Fruit fly (Drosophila melanogaster) whole organism, prepupa: Measurements from ENCODE around the gene ine.

Experiments
- Blimp-1 ChIP-seq: fragments of 200-800 bp; sonication (Bioruptor generic); optimal IDR thresholded peaks from 3 replicates; lab custom pipeline; 2017; ENCODE audit warnings: missing biosample characterization, missing genetic modification characterization, mild to moderate bottlenecking, moderate library complexity, missing genetic modification reagents
- CG10669 ChIP-seq: fragments of 200-800 bp; sonication (Bioruptor generic); optimal IDR thresholded peaks from 3 replicates; lab custom pipeline; 2018; ENCODE audit warnings: missing biosample characterization, mild to moderate bottlenecking, missing genetic modification characterization, moderate library complexity
- CG11762 ChIP-seq: fragments of 200-800 bp; sonication (Bioruptor generic); optimal IDR thresholded peaks from 3 replicates; lab custom pipeline; 2016; ENCODE audit warnings: missing biosample characterization, missing genetic modification characterization; ENCODE audit not compliant: insufficient read depth
- CG11902 ChIP-seq: fragments of 200-800 bp; sonication (Bioruptor generic); optimal IDR thresholded peaks from 3 replicates; lab custom pipeline; 2016; ENCODE audit warnings: missing biosample characterization, missing genetic modification characterization
- CG15336 ChIP-seq: fragments of 200-800 bp; sonication (Bioruptor generic); IDR thresholded peaks from 2 replicates; pipeline ENCODE4 v1.3.6; 2022; ENCODE audit warnings: missing biosample characterization, missing genetic modification characterization
- CG1621 ChIP-seq: fragments of 200-800 bp; sonication (Bioruptor generic); optimal IDR thresholded peaks from 3 replicates; lab custom pipeline; 2018; ENCODE audit warnings: missing biosample characterization, mild to moderate bottlenecking, missing genetic modification characterization
- CG3032 ChIP-seq: fragments of 200-800 bp; optimal IDR thresholded peaks from 2 replicates; lab custom pipeline; 2019; ENCODE audit warnings: missing biosample characterization, mild to moderate bottlenecking, missing genetic modification characterization, moderate library complexity
- CG31627 ChIP-seq: fragments of 200-800 bp; sonication (Bioruptor generic); optimal IDR thresholded peaks from 3 replicates; lab custom pipeline; 2016; ENCODE audit warnings: missing biosample characterization, missing genetic modification characterization
- CG34406 ChIP-seq: fragments of 200-800 bp; sonication (Bioruptor generic); optimal IDR thresholded peaks from 3 replicates; lab custom pipeline; 2016; ENCODE audit warnings: missing biosample characterization, missing genetic modification characterization
- CG4318 ChIP-seq: fragments of 200-800 bp; sonication (Bioruptor generic); optimal IDR thresholded peaks from 3 replicates; lab custom pipeline; 2017; ENCODE audit warnings: missing biosample characterization, mild to moderate bottlenecking, missing genetic modification characterization
- CG6808 ChIP-seq: fragments of 200-800 bp; sonication (Bioruptor generic); optimal IDR thresholded peaks from 3 replicates; lab custom pipeline; 2017; ENCODE audit warnings: missing biosample characterization, missing genetic modification characterization, mild to moderate bottlenecking, moderate library complexity, missing genetic modification reagents
- CG8119 ChIP-seq: fragments of 200-800 bp; sonication (Bioruptor generic); IDR thresholded peaks from 3 replicates; pipeline ENCODE4 v1.3.6; 2022; ENCODE audit warnings: missing biosample characterization, missing genetic modification characterization
- CG8319 ChIP-seq: fragments of 200-800 bp; sonication (Bioruptor generic); optimal IDR thresholded peaks from 3 replicates; lab custom pipeline; 2016; ENCODE audit warnings: missing biosample characterization, missing genetic modification characterization
- Eip75B ChIP-seq: fragments of 200-800 bp; sonication (Bioruptor generic); optimal IDR thresholded peaks from 3 replicates; lab custom pipeline; 2016; ENCODE audit warnings: missing biosample characterization, missing genetic modification characterization
- Eip78C ChIP-seq: fragments of 200-800 bp; sonication (Bioruptor generic); peaks from one replicate; lab custom pipeline; 2016; ENCODE audit warnings: missing biosample characterization, missing genetic modification characterization
- Eip93F ChIP-seq: fragments of 200-800 bp; sonication (Bioruptor generic); optimal IDR thresholded peaks from 2 replicates; lab custom pipeline; 2016; ENCODE audit warnings: missing biosample characterization, mild to moderate bottlenecking, missing genetic modification characterization
- Ets96B ChIP-seq: fragments of 200-800 bp; optimal IDR thresholded peaks from 2 replicates; lab custom pipeline; 2019; ENCODE audit warnings: missing biosample characterization, mild to moderate bottlenecking, missing genetic modification characterization, moderate library complexity
- Hr38 ChIP-seq: sonication (Bioruptor generic); optimal IDR thresholded peaks from 2 replicates; lab custom pipeline; 2016; ENCODE audit warnings: missing biosample characterization, missing genetic modification characterization
- Hr39 ChIP-seq: fragments of 200-800 bp; sonication (Bioruptor generic); optimal IDR thresholded peaks from 2 replicates; lab custom pipeline; 2016; ENCODE audit warnings: missing biosample characterization, missing genetic modification characterization
- Lpt ChIP-seq: fragments of 200-800 bp; sonication (Bioruptor generic); optimal IDR thresholded peaks from 3 replicates; lab custom pipeline; 2016; ENCODE audit warnings: missing biosample characterization, missing genetic modification characterization
- Met ChIP-seq: fragments of 200-800 bp; sonication (Bioruptor generic); optimal IDR thresholded peaks from 3 replicates; lab custom pipeline; 2016; ENCODE audit warnings: missing biosample characterization, missing genetic modification characterization
- OdsH ChIP-seq: fragments of 200-800 bp; sonication (Bioruptor generic); optimal IDR thresholded peaks from 3 replicates; lab custom pipeline; 2016; ENCODE audit warnings: missing biosample characterization, missing genetic modification characterization
- Smox ChIP-seq: fragments of 200-800 bp; sonication (Bioruptor generic); optimal IDR thresholded peaks from 3 replicates; lab custom pipeline; 2016; ENCODE audit warnings: missing biosample characterization, missing genetic modification characterization
- Sox102F ChIP-seq: fragments of 200-800 bp; sonication (Bioruptor generic); optimal IDR thresholded peaks from 2 replicates; lab custom pipeline; 2016; ENCODE audit warnings: missing biosample characterization, mild to moderate bottlenecking, missing genetic modification characterization
- Sox14 ChIP-seq: fragments of 200-800 bp; sonication (Bioruptor generic); optimal IDR thresholded peaks from 3 replicates; lab custom pipeline; 2016; ENCODE audit warnings: missing biosample characterization, missing genetic modification characterization
- Sox15 ChIP-seq: fragments of 200-800 bp; sonication (Bioruptor generic); optimal IDR thresholded peaks from 3 replicates; lab custom pipeline; 2016; ENCODE audit warnings: missing biosample characterization, missing genetic modification characterization
- achi ChIP-seq: fragments of 200-800 bp; sonication (Bioruptor generic); optimal IDR thresholded peaks from 3 replicates; lab custom pipeline; 2016; ENCODE audit warnings: missing biosample characterization, missing genetic modification characterization
- acj6 ChIP-seq: fragments of 200-800 bp; sonication (Bioruptor generic); optimal IDR thresholded peaks from 3 replicates; lab custom pipeline; 2016; ENCODE audit warnings: missing biosample characterization, missing genetic modification characterization
- cyc ChIP-seq: fragments of 200-800 bp; sonication (Bioruptor generic); optimal IDR thresholded peaks from 3 replicates; lab custom pipeline; 2016; ENCODE audit warnings: missing biosample characterization, missing genetic modification characterization
- dac ChIP-seq: fragments of 200-800 bp; sonication (Bioruptor generic); optimal IDR thresholded peaks from 2 replicates; lab custom pipeline; 2017; ENCODE audit warnings: missing biosample characterization, mild to moderate bottlenecking, missing genetic modification characterization
- eg ChIP-seq: fragments of 200-800 bp; sonication (Bioruptor generic); IDR thresholded peaks from 3 replicates; pipeline ENCODE4 v1.3.6; 2022; ENCODE audit warnings: missing biosample characterization, missing genetic modification characterization
- esn ChIP-seq: fragments of 200-800 bp; sonication (Bioruptor generic); optimal IDR thresholded peaks from 2 replicates; lab custom pipeline; 2016; ENCODE audit warnings: missing biosample characterization, mild to moderate bottlenecking, missing genetic modification characterization, moderate library complexity
- fd59A ChIP-seq: fragments of 200-800 bp; sonication (Bioruptor generic); optimal IDR thresholded peaks from 2 replicates; lab custom pipeline; 2017; ENCODE audit warnings: missing biosample characterization, mild to moderate bottlenecking, missing genetic modification characterization, missing genetic modification reagents
- fd85E ChIP-seq: fragments of 200-800 bp; sonication (Bioruptor generic); optimal IDR thresholded peaks from 3 replicates; lab custom pipeline; 2016; ENCODE audit warnings: missing biosample characterization, missing genetic modification characterization
- fkh ChIP-seq: fragments of 200-800 bp; sonication (Bioruptor generic); optimal IDR thresholded peaks from 3 replicates; lab custom pipeline; 2017; ENCODE audit warnings: missing biosample characterization, mild to moderate bottlenecking, missing genetic modification characterization, moderate library complexity
- lz ChIP-seq: fragments of 200-800 bp; sonication (Bioruptor generic); optimal IDR thresholded peaks from 3 replicates; lab custom pipeline; 2016; ENCODE audit warnings: missing biosample characterization, missing genetic modification characterization
- salr ChIP-seq, 2 experiments: fragments of 200-800 bp; sonication (Bioruptor generic); optimal IDR thresholded peaks; 3 replicates each; lab custom pipeline; 2016 to 2018; ENCODE audit warnings: missing biosample characterization in 2 of 2, missing genetic modification characterization in 2 of 2, mild to moderate bottlenecking in 1 of 2
- spab ChIP-seq: fragments of 200-800 bp; sonication (Bioruptor generic); optimal IDR thresholded peaks from 2 replicates; lab custom pipeline; 2017; ENCODE audit warnings: missing biosample characterization, mild to moderate bottlenecking, missing genetic modification characterization, missing genetic modification reagents
- svp ChIP-seq: fragments of 200-800 bp; sonication (Bioruptor generic); peaks from one replicate; lab custom pipeline; 2016; ENCODE audit warnings: missing biosample characterization, missing genetic modification characterization
- topi ChIP-seq: fragments of 200-800 bp; sonication (Bioruptor generic); optimal IDR thresholded peaks from 3 replicates; lab custom pipeline; 2016; ENCODE audit warnings: missing biosample characterization, missing genetic modification characterization
- vri ChIP-seq: fragments of 200-800 bp; sonication (Bioruptor generic); optimal IDR thresholded peaks from 3 replicates; lab custom pipeline; 2016; ENCODE audit warnings: missing biosample characterization, mild to moderate bottlenecking, missing genetic modification characterization

The ine gene

dm6 chr2L:4463323-4463722 is 13.5 kb downstream of the ine start, which contains the start of the genes CG15443 and Paris:
CG15443 (minus strand) TSS chr2L:4463447.
Paris (plus strand) TSS chr2L:4463611.
- TF ChIP-seq CG10669 = no peak
- TF ChIP-seq topi (GFP tag; lab: Kevin White, UChicago) = no peak
- no peak for TF ChIP-seq dac (GFP tag; lab: Kevin White, UChicago)
- no peak for TF ChIP-seq Eip93F (GFP tag; lab: Kevin White, UChicago)
- no peak for TF ChIP-seq CG11762 (GFP tag; lab: Kevin White, UChicago)
- peak; percentile 36 for TF ChIP-seq fkh (GFP tag; lab: Kevin White, UChicago)
- no peak for TF ChIP-seq CG6808 (GFP tag; lab: Kevin White, UChicago)
- peak; percentile 32 for TF ChIP-seq Eip78C
- TF ChIP-seq Met (GFP tag; lab: Kevin White, UChicago) = no peak
- TF ChIP-seq vri (GFP tag; lab: Kevin White, UChicago) = no peak

dm6 chr2L:4459543-4459942 is 17.3 kb downstream of the ine start, which contains the start of the genes mRpL27 and CG15435:
mRpL27 (minus strand) TSS chr2L:4459638.
CG15435 (plus strand) TSS chr2L:4459729.
- TF ChIP-seq fkh (GFP tag; lab: Kevin White, UChicago) = peak; percentile 86
- peak; percentile 77 for TF ChIP-seq Eip78C
- peak; percentile 23 for TF ChIP-seq topi (GFP tag; lab: Kevin White, UChicago)
- TF ChIP-seq CG31627 = peak; percentile 5
- no peak for TF ChIP-seq OdsH (GFP tag; lab: Kevin White, UChicago)
- peak; percentile 44 for TF ChIP-seq CG1621 (tag; lab: Kevin White, UChicago)
- TF ChIP-seq Eip93F (GFP tag; lab: Kevin White, UChicago) = no peak
- TF ChIP-seq Hr39 (GFP tag; lab: Kevin White, UChicago) = peak; percentile 15
- TF ChIP-seq Sox14 (GFP tag; lab: Kevin White, UChicago) = peak; percentile 50
- TF ChIP-seq Ets96B (tag; lab: Kevin White, UChicago) = peak; percentile 4
- no peak for TF ChIP-seq fd85E (GFP tag; lab: Kevin White, UChicago)
- TF ChIP-seq cyc (GFP tag; lab: Kevin White, UChicago) = no peak
- no peak for TF ChIP-seq Smox (GFP tag; lab: Kevin White, UChicago)
- TF ChIP-seq CG6808 (GFP tag; lab: Kevin White, UChicago) = no peak
- TF ChIP-seq CG34406 (GFP tag; lab: Kevin White, UChicago) = no peak
- TF ChIP-seq lz (GFP tag; lab: Kevin White, UChicago) = peak; percentile 20
- peak; percentile 25 for TF ChIP-seq CG3032
- TF ChIP-seq svp (GFP tag; lab: Kevin White, UChicago) = peak; percentile 92
- TF ChIP-seq esn (GFP tag; lab: Kevin White, UChicago) = peak; percentile 41

dm6 chr2L:4458119-4459056 is 18.4 kb downstream of the ine start, which contains the start of gene RpL27A:
RpL27A (minus strand) TSS chr2L:4458364.
- TF ChIP-seq salr (GFP tag; optimal IDR thresholded peaks at IDR 0.05; lab: Kevin White, UChicago) (peak in 1 of 2 experiments; percentile 78), CG6808 (GFP tag; lab: Kevin White, UChicago) (peak; percentile 65), CG8119 (GFP tag; lab: Robert Waterston, UW) (peak; percentile 61; the same call in 2 of the 3 replicates), Ets96B (tag; lab: Kevin White, UChicago) (peak; percentile 19), topi (GFP tag; lab: Kevin White, UChicago) (peak; percentile 58), fd85E (GFP tag; lab: Kevin White, UChicago) (no peak), CG8319 (GFP tag; lab: Kevin White, UChicago) (no peak), Smox (GFP tag; lab: Kevin White, UChicago) (peak; percentile 60), acj6 (peak; percentile 61), Blimp-1 (GFP tag; lab: Kevin White, UChicago) (peak; percentile 45), spab (GFP tag; lab: Kevin White, UChicago) (no peak), dac (GFP tag; lab: Kevin White, UChicago) (peak; percentile 68), cyc (GFP tag; lab: Kevin White, UChicago) (peak; percentile 70), Hr39 (GFP tag; lab: Kevin White, UChicago) (peak; percentile 49), Sox102F (GFP tag; lab: Kevin White, UChicago) (no peak), Sox14 (GFP tag; lab: Kevin White, UChicago) (peak; percentile 19), Hr38 (GFP tag; lab: Kevin White, UChicago) (no peak), CG10669 (peak; percentile 55), eg (GFP tag; lab: Robert Waterston, UW) (peak; percentile 83), CG11902 (GFP tag; lab: Kevin White, UChicago) (no peak), achi (GFP tag; lab: Kevin White, UChicago) (peak; percentile 69), vri (GFP tag; lab: Kevin White, UChicago) (peak; percentile 71), Lpt (peak; percentile 9), Eip93F (GFP tag; lab: Kevin White, UChicago) (no peak), CG4318 (GFP tag; lab: Kevin White, UChicago) (no peak), CG15336 (peak; percentile 69), esn (GFP tag; lab: Kevin White, UChicago) (peak; percentile 79), fd59A (GFP tag; lab: Kevin White, UChicago) (peak; percentile 37), Eip75B (GFP tag; lab: Kevin White, UChicago) (peak; percentile 67), Met (GFP tag; lab: Kevin White, UChicago) (peak; percentile 80), Sox15 (GFP tag; lab: Kevin White, UChicago) (peak; percentile 21)
